Fruit fly (Drosophila melanogaster) whole organism, adult: ENCODE results near the gene Tusp.

Experiments used
- CG7101 ChIP-seq: fragments of 200-800 bp; sonication (Bioruptor generic); optimal IDR thresholded peaks from 2 replicates; lab custom pipeline; 2018; ENCODE audit warnings: missing biosample characterization, mild to moderate bottlenecking, missing genetic modification characterization, moderate library complexity
- toe ChIP-seq: fragments of 200-800 bp; sonication (Bioruptor generic); optimal IDR thresholded peaks from 2 replicates; lab custom pipeline; 2016; ENCODE audit warnings: missing biosample characterization, missing genetic modification characterization

dm6 chr3R:27557970-27558659 is 49.6 kb upstream of the Tusp start:
- TF ChIP-seq toe (GFP tag; lab: Kevin White, UChicago): no peak
- no peak for TF ChIP-seq CG7101 (tag; lab: Kevin White, UChicago)
